Worm (Caenorhabditis elegans) whole organism, L4 larva: ENCODE measurements around the gene clec-57.
A peak's percentile ranks its signal among the peaks of the same experiment; 100 is the strongest.

Source experiments
- D1046.2 ChIP-seq: fragments of 200-800 bp; sonication (Bioruptor generic); IDR thresholded peaks from 2 replicates; pipeline ENCODE4 v1.3.6; 2022; ENCODE audit warnings: missing genetic modification characterization, missing compliant biosample characterization
- F26F4.8 ChIP-seq: fragments of 200-800 bp; sonication (Bioruptor generic); conservative IDR thresholded peaks from 2 replicates; pipeline ENCODE4 v1.3.6; 2022; ENCODE audit warnings: missing genetic modification characterization, missing compliant biosample characterization
- F44E2.7 ChIP-seq: fragments of 200-800 bp; sonication (Bioruptor generic); IDR thresholded peaks from 2 replicates; pipeline ENCODE4 v2.1.2; 2022; ENCODE audit warnings: missing genetic modification characterization, missing compliant biosample characterization
- F49E8.2 ChIP-seq: sonication (generic microtip); optimal IDR thresholded peaks from 2 replicates; lab custom pipeline; 2016; ENCODE audit warnings: missing compliant biosample characterization, mild to moderate bottlenecking, missing genetic modification characterization, borderline replicate concordance
- T20F7.1 ChIP-seq: fragments of 200-800 bp; sonication (Bioruptor generic); optimal IDR thresholded peaks from 2 replicates; lab custom pipeline; 2018; ENCODE audit warnings: mild to moderate bottlenecking, missing genetic modification characterization, missing compliant biosample characterization
- Y75B8A.6 ChIP-seq: fragments of 200-800 bp; sonication (Bioruptor generic); IDR thresholded peaks from 2 replicates; pipeline ENCODE4 v1.3.6; 2022; ENCODE audit warnings: missing genetic modification reagents, missing genetic modification characterization, missing compliant biosample characterization
- aha-1 ChIP-seq: fragments of 150-350 bp; peaks from one replicate; lab custom pipeline; 2014; ENCODE audit warnings: missing biosample characterization, missing genetic modification characterization
- arid-1 ChIP-seq: fragments of 200-800 bp; sonication (Bioruptor generic); conservative IDR thresholded peaks from 2 replicates; pipeline ENCODE4 v1.3.6; 2022; ENCODE audit warnings: missing genetic modification reagents, missing genetic modification characterization, missing compliant biosample characterization
- attf-4 ChIP-seq: sonication (generic microtip); optimal IDR thresholded peaks from 3 replicates; lab custom pipeline; 2017; ENCODE audit warnings: missing biosample characterization, missing genetic modification characterization
- ceh-28 ChIP-seq: fragments of 150-350 bp; optimal IDR thresholded peaks from 2 replicates; lab custom pipeline; 2014; ENCODE audit warnings: missing biosample characterization, missing genetic modification reagents, missing genetic modification characterization
- ceh-44 ChIP-seq: fragments of 200-800 bp; sonication (Bioruptor generic); IDR thresholded peaks from 2 replicates; pipeline ENCODE4 v1.3.6; 2022; ENCODE audit warnings: missing genetic modification reagents, missing genetic modification characterization, missing compliant biosample characterization
- ces-1 ChIP-seq: fragments of 150-350 bp; sonication (generic microtip); optimal IDR thresholded peaks from 4 replicates; lab custom pipeline; 2014; ENCODE audit warnings: missing biosample characterization, missing genetic modification reagents, missing genetic modification characterization
- dmd-8 ChIP-seq: fragments of 200-800 bp; sonication (Bioruptor generic); IDR thresholded peaks from 2 replicates; pipeline ENCODE4 v1.3.6; 2022; ENCODE audit warnings: missing genetic modification characterization, missing compliant biosample characterization
- dmd-9 ChIP-seq: fragments of 200-800 bp; sonication (Bioruptor generic); IDR thresholded peaks from 2 replicates; pipeline ENCODE4 v1.3.6; 2022; ENCODE audit warnings: missing genetic modification reagents, missing genetic modification characterization, missing compliant biosample characterization
- hlh-11 ChIP-seq: fragments of 200-800 bp; sonication (Bioruptor generic); optimal IDR thresholded peaks from 2 replicates; lab custom pipeline; 2018; ENCODE audit warnings: mild to moderate bottlenecking, missing genetic modification characterization, missing compliant biosample characterization
- lim-7 ChIP-seq: fragments of 200-800 bp; sonication (Bioruptor generic); IDR thresholded peaks from 2 replicates; pipeline ENCODE4 v1.3.6; 2022; ENCODE audit warnings: missing genetic modification characterization, missing compliant biosample characterization
- lin-1 ChIP-seq: fragments of 200-800 bp; sonication (Bioruptor generic); IDR thresholded peaks from 2 replicates; pipeline ENCODE4 v1.3.6; 2022; ENCODE audit warnings: missing genetic modification reagents, missing genetic modification characterization, missing compliant biosample characterization
- lin-38 ChIP-seq: fragments of 200-800 bp; sonication (Bioruptor generic); IDR thresholded peaks from 2 replicates; pipeline ENCODE4 v1.3.6; 2022; ENCODE audit warnings: missing genetic modification reagents, missing genetic modification characterization, missing compliant biosample characterization
- lin-39 ChIP-seq: fragments of 150-350 bp; optimal IDR thresholded peaks from 2 replicates; lab custom pipeline; 2014; ENCODE audit warnings: missing biosample characterization, missing genetic modification reagents, missing genetic modification characterization
- lir-3 ChIP-seq: sonication (generic microtip); optimal IDR thresholded peaks from 2 replicates; lab custom pipeline; 2016; ENCODE audit warnings: mild to moderate bottlenecking, missing genetic modification characterization, missing compliant biosample characterization
- nhr-237 ChIP-seq: sonication (generic microtip); optimal IDR thresholded peaks from 2 replicates; lab custom pipeline; 2017; ENCODE audit warnings: missing biosample characterization, missing genetic modification characterization
- nhr-28 ChIP-seq: fragments of 150-350 bp; optimal IDR thresholded peaks from 2 replicates; lab custom pipeline; 2014; ENCODE audit warnings: missing biosample characterization, missing genetic modification characterization
- nhr-42 ChIP-seq: fragments of 200-800 bp; sonication (Bioruptor generic); IDR thresholded peaks from 2 replicates; pipeline ENCODE4 v1.3.6; 2022; ENCODE audit warnings: missing genetic modification characterization, missing compliant biosample characterization
- nhr-48 ChIP-seq: sonication (generic microtip); optimal IDR thresholded peaks from 2 replicates; lab custom pipeline; 2016; ENCODE audit warnings: mild to moderate bottlenecking, missing genetic modification characterization, missing compliant biosample characterization
- nhr-6 ChIP-seq: fragments of 150-350 bp; optimal IDR thresholded peaks from 2 replicates; lab custom pipeline; 2014; ENCODE audit warnings: missing biosample characterization, missing genetic modification characterization
- nhr-76 ChIP-seq: fragments of 150-350 bp; optimal IDR thresholded peaks from 2 replicates; lab custom pipeline; 2014; ENCODE audit warnings: missing biosample characterization, missing genetic modification characterization
- nhr-77 ChIP-seq: fragments of 150-350 bp; optimal IDR thresholded peaks from 2 replicates; lab custom pipeline; 2014; ENCODE audit warnings: missing biosample characterization, missing genetic modification characterization
- pqm-1 ChIP-seq: sonication (generic microtip); optimal IDR thresholded peaks from 2 replicates; lab custom pipeline; 2017; ENCODE audit warnings: missing biosample characterization, missing genetic modification characterization
- rbr-2 ChIP-seq: sonication (generic microtip); optimal IDR thresholded peaks from 2 replicates; lab custom pipeline; 2016; ENCODE audit warnings: missing genotype, missing genetic modification characterization, missing compliant biosample characterization
- skn-1 ChIP-seq: fragments of 150-350 bp; optimal IDR thresholded peaks from 2 replicates; lab custom pipeline; 2014; ENCODE audit warnings: missing biosample characterization, missing genetic modification characterization
- spr-3 ChIP-seq: fragments of 200-800 bp; sonication (Bioruptor generic); optimal IDR thresholded peaks from 2 replicates; lab custom pipeline; 2018; ENCODE audit warnings: mild to moderate bottlenecking, missing genetic modification characterization, missing compliant biosample characterization
- unc-62 ChIP-seq, 3 experiments: fragments of 150-350 bp in 1 of 3; sonication (generic microtip); optimal IDR thresholded peaks in 2 of 3; peaks in 1 of 3; 1 replicate in 1 of 3; 2 replicates in 2 of 3; lab custom pipeline; 2014 to 2017; ENCODE audit warnings: missing biosample characterization in 3 of 3, missing genetic modification characterization in 3 of 3, missing genetic modification reagents in 3 of 3, missing genotype in 1 of 3
- zfp-3 ChIP-seq: fragments of 200-800 bp; sonication (Bioruptor generic); conservative IDR thresholded peaks from 2 replicates; pipeline ENCODE4 v1.3.6; 2022; ENCODE audit warnings: missing genetic modification reagents, missing genetic modification characterization, missing compliant biosample characterization

The clec-57 gene

DNA sequence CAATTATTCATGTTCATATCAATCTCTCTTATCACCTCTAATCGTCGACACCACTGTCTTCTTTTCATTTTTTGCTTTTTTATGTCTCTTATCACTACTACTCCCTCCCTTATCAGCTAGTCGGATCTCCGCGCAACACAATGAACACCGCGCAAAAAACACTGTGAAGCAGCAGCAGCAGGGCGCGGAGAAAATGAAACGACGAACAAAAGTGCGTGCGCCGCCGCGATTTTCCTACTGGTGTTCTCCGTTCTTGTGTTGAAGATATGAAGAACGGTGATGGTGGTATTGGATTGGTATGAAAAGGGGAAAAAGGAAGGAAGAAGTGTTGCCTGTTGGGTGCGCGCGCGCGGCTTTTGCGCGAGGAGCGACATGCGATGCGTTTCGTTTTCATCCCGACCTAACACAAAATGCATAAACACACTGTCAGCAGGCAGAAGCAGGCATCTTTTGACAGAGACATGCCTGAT lies 36.7 kb downstream of the clec-57 start (continued):
- TF ChIP-seq T20F7.1 (GFP tag; lab: Kevin White, UChicago) (no peak), ces-1 (GFP tag; lab: Kevin White, UChicago) (no peak), unc-62 (GFP tag; optimal IDR thresholded peaks at IDR 0.05 in 1 of 2; lab: Kevin White, UChicago) (peak in 1 of 2 experiments; percentile 66), unc-62 (tag; optimal IDR thresholded peaks at IDR 0.05; lab: Kevin White, UChicago) (no peak), arid-1 (no peak), F26F4.8 (GFP tag; lab: Robert Waterston, UW) (no peak), attf-4 (tag; lab: Kevin White, UChicago) (no peak), lir-3 (tag; lab: Kevin White, UChicago) (no peak), skn-1 (tag; lab: Kevin White, UChicago) (no peak)
- TF ChIP-seq, all 104 proteins: peak for 22

ce11 chrV:14506713-14507675 lies 38.0 kb downstream of the clec-57 start:
- no peak for TF ChIP-seq ceh-44 (GFP tag; lab: Robert Waterston, UW)
- no peak for TF ChIP-seq D1046.2
- no peak for TF ChIP-seq F49E8.2 (tag; lab: Kevin White, UChicago)
- peak in 1 of 2 experiments; percentile 40 for TF ChIP-seq unc-62 (GFP tag; optimal IDR thresholded peaks at IDR 0.05 in 1 of 2; lab: Kevin White, UChicago)
- TF ChIP-seq unc-62 (tag; optimal IDR thresholded peaks at IDR 0.05; lab: Kevin White, UChicago): no peak
- TF ChIP-seq zfp-3 (GFP tag; lab: Robert Waterston, UW): no peak
- TF ChIP-seq F26F4.8 (GFP tag; lab: Robert Waterston, UW): no peak
- peak; percentile 13 for TF ChIP-seq nhr-28 (tag; lab: Kevin White, UChicago)
- no peak for TF ChIP-seq nhr-42 (GFP tag; lab: Robert Waterston, UW)
- TF ChIP-seq skn-1 (tag; lab: Kevin White, UChicago): no peak
- no peak for TF ChIP-seq pqm-1 (tag; lab: Kevin White, UChicago)
- TF ChIP-seq nhr-237 (tag; lab: Kevin White, UChicago): no peak
- TF ChIP-seq dmd-9 (GFP tag; lab: Robert Waterston, UW): no peak
- peak; percentile 75 for TF ChIP-seq aha-1 (tag; lab: Kevin White, UChicago)
- no peak for TF ChIP-seq lin-38 (GFP tag; lab: Robert Waterston, UW)
- no peak for TF ChIP-seq lim-7 (GFP tag; lab: Robert Waterston, UW)
- no peak for TF ChIP-seq nhr-6 (tag; lab: Kevin White, UChicago)
- TF ChIP-seq ces-1 (GFP tag; lab: Kevin White, UChicago): no peak
- no peak for TF ChIP-seq F44E2.7

DNA sequence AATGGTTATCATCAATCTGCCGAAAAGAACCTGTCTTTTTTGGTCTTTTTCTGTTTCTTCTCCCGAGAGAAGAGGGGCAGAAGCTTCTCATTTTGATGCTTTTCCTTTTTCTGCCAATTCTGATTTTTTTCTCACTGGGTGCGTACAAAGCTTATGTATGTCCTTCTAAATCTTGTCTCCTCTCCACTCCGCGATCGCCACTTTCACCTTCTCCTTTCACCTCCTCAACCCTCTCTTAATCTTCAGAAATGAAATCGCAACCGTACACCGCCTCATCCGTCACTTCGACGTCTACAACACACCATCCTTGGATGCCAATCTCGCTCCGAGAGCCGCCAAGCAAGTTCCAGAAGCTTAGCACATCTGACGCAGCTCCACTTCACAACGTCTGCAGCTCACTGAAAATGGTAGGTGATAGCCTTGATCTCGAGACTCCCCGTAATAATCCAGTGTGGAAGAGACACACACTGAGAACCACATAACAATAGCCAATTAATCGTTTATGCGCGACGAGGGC lies 39.0 kb downstream of the clec-57 start, which contains the start of gene R02D5.1:
R02D5.1 (plus strand) TSS at position 245 of the 517 bp plus-strand sequence.
- TF ChIP-seq hlh-11 (tag; lab: Kevin White, UChicago): peak; percentile 25
- TF ChIP-seq rbr-2 (tag; lab: Kevin White, UChicago): no peak
- TF ChIP-seq nhr-48 (tag; lab: Kevin White, UChicago): peak; percentile 43
- TF ChIP-seq nhr-77 (tag; lab: Kevin White, UChicago): no peak
- TF ChIP-seq dmd-8 (GFP tag; lab: Robert Waterston, UW): no peak
- no peak for TF ChIP-seq ceh-28 (tag; lab: Kevin White, UChicago)

DNA sequence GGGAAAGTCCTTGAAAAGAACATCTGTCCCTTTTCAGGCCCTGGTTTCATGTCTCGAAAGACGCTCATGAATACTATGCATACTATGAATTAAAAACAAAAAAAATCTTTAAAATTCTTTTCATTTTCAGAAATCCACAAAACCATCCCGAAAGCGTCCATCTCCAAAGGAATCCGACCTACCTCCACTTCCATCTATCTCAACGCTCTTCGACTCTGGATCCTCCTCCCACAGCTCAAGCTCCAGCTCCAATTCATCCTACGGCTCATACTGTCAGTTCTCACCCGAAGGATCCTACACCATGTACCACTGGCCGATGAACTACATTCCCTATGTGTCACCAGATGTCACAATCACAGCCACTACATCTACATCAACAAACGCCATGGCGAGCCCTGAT lies 39.5 kb downstream of the clec-57 start:
- TF ChIP-seq unc-62 (GFP tag; optimal IDR thresholded peaks at IDR 0.05 in 1 of 2; lab: Kevin White, UChicago) (peak in 1 of 2 experiments; percentile 66), unc-62 (tag; optimal IDR thresholded peaks at IDR 0.05; lab: Kevin White, UChicago) (no peak), lin-1 (GFP tag; lab: Robert Waterston, UW) (no peak), spr-3 (no peak), lin-39 (no peak), ceh-28 (tag; lab: Kevin White, UChicago) (no peak), aha-1 (tag; lab: Kevin White, UChicago) (peak; percentile 68), nhr-76 (tag; lab: Kevin White, UChicago) (no peak), Y75B8A.6 (GFP tag; lab: Robert Waterston, UW) (no peak), zfp-3 (GFP tag; lab: Robert Waterston, UW) (no peak)
